Worm (Caenorhabditis elegans) whole organism, L3 larva: ENCODE measurements around the gene trim-21.

Source experiments
- R02D3.7 ChIP-seq: fragments of 150-350 bp; optimal IDR thresholded peaks from 2 replicates; lab custom pipeline; 2014; ENCODE audit warnings: missing biosample characterization, missing genetic modification characterization
- eor-1 ChIP-seq, 2 experiments: fragments of 150-350 bp; optimal IDR thresholded peaks; 2 replicates each; lab custom pipeline; 2014 to 2018; ENCODE audit warnings: missing biosample characterization in 2 of 2, missing genetic modification characterization in 2 of 2
- nhr-237 ChIP-seq: fragments of 150-350 bp; optimal IDR thresholded peaks from 2 replicates; lab custom pipeline; 2014; ENCODE audit warnings: missing biosample characterization, missing genetic modification characterization

DNA sequence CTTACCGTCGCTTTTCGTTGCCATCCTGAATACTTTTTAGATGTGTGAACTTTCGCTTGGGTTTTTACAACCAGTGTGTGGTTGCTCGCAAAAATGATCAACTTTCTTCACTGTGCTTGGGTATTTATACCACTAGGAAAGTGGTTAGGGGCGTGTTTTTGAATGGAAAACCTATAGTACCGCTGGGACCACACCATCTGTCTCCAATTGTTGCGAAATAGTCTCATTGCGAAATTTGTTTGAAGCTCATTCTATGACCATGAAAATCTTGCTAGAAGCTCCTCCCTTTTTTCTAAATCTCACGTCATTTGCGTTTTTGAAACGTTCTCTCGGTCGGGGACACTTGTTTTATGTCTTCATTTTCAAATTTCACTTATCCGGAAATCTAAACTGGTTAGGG, 23.8 kb downstream of the trim-21 start, which contains the start of the genes K09F6.10 and K09F6.13:
- TF ChIP-seq nhr-237 (tag; lab: Kevin White, UChicago) (no peak), R02D3.7 (tag; lab: Kevin White, UChicago) (no peak), eor-1 (tag; optimal IDR thresholded peaks at IDR 0.05; lab: Kevin White, UChicago) (no peak)
